Worm (Caenorhabditis elegans): ENCODE results near the gene eif-2Bgamma.
A peak's percentile ranks its signal among the peaks of the same experiment; 100 is the strongest.

ce11 chrII:6975725-6976124 lies 8.3 kb upstream of the eif-2Bgamma start:
- no peak for TF ChIP-seq mab-5 (tag; optimal IDR thresholded peaks at IDR 0.05)
- TF ChIP-seq sem-2 (GFP tag; optimal IDR thresholded peaks at IDR 0.05) = no peak
- no peak for TF ChIP-seq blmp-1 (tag; optimal IDR thresholded peaks at IDR 0.05)
- TF ChIP-seq pha-4 (tag; optimal IDR thresholded peaks at IDR 0.05) = no peak
- TF ChIP-seq M03D4.4 (tag; optimal IDR thresholded peaks at IDR 0.05) = no peak
- TF ChIP-seq nhr-76 (tag; optimal IDR thresholded peaks at IDR 0.05) = no peak
- TF ChIP-seq lsy-2 (tag; optimal IDR thresholded peaks at IDR 0.05) = peak; percentile 82
- TF ChIP-seq ztf-11 (tag; optimal IDR thresholded peaks at IDR 0.05) = no peak
- TF ChIP-seq nhr-28 (tag; optimal IDR thresholded peaks at IDR 0.05) = no peak
- no peak for TF ChIP-seq nhr-12 (tag; optimal IDR thresholded peaks at IDR 0.05)
- no peak for TF ChIP-seq ces-1 (GFP tag; optimal IDR thresholded peaks at IDR 0.05)
- TF ChIP-seq nhr-237 (tag; optimal IDR thresholded peaks at IDR 0.05) = no peak
